Worm (Caenorhabditis elegans) whole organism, L4 larva: ENCODE measurements around the gene M02E1.1.

Experiments
- F10B5.3 ChIP-seq: sonication (generic microtip); optimal IDR thresholded peaks from 2 replicates; lab custom pipeline; 2016; ENCODE audit warnings: mild to moderate bottlenecking, missing genetic modification characterization, missing compliant biosample characterization
- F26F4.8 ChIP-seq: fragments of 200-800 bp; sonication (Bioruptor generic); conservative IDR thresholded peaks from 2 replicates; pipeline ENCODE4 v1.3.6; 2022; ENCODE audit warnings: missing genetic modification characterization, missing compliant biosample characterization
- F49E8.2 ChIP-seq: sonication (generic microtip); optimal IDR thresholded peaks from 2 replicates; lab custom pipeline; 2016; ENCODE audit warnings: missing compliant biosample characterization, mild to moderate bottlenecking, missing genetic modification characterization, borderline replicate concordance
- R02D3.7 ChIP-seq: fragments of 150-350 bp; sonication (generic microtip); optimal IDR thresholded peaks from 3 replicates; lab custom pipeline; 2014; ENCODE audit warnings: missing biosample characterization, missing genetic modification characterization
- T20F7.1 ChIP-seq: fragments of 200-800 bp; sonication (Bioruptor generic); optimal IDR thresholded peaks from 2 replicates; lab custom pipeline; 2018; ENCODE audit warnings: mild to moderate bottlenecking, missing genetic modification characterization, missing compliant biosample characterization
- Y48G9A.11 ChIP-seq: fragments of 200-800 bp; sonication (Bioruptor generic); IDR thresholded peaks from 2 replicates; pipeline ENCODE4 v1.3.6; 2022; ENCODE audit warnings: missing genetic modification reagents, missing genetic modification characterization, missing compliant biosample characterization
- Y75B8A.6 ChIP-seq: fragments of 200-800 bp; sonication (Bioruptor generic); IDR thresholded peaks from 2 replicates; pipeline ENCODE4 v1.3.6; 2022; ENCODE audit warnings: missing genetic modification reagents, missing genetic modification characterization, missing compliant biosample characterization
- ZK546.5 ChIP-seq, 2 experiments: sonication (generic microtip); optimal IDR thresholded peaks; 2 replicates each; lab custom pipeline; 2017; ENCODE audit warnings: missing biosample characterization in 2 of 2, missing genetic modification characterization in 2 of 2
- arid-1 ChIP-seq: fragments of 200-800 bp; sonication (Bioruptor generic); conservative IDR thresholded peaks from 2 replicates; pipeline ENCODE4 v1.3.6; 2022; ENCODE audit warnings: missing genetic modification reagents, missing genetic modification characterization, missing compliant biosample characterization
- attf-4 ChIP-seq: sonication (generic microtip); optimal IDR thresholded peaks from 3 replicates; lab custom pipeline; 2017; ENCODE audit warnings: missing biosample characterization, missing genetic modification characterization
- ceh-20 ChIP-seq: fragments of 200-800 bp; sonication (Bioruptor generic); IDR thresholded peaks from 2 replicates; pipeline ENCODE4 v1.3.6; 2022; ENCODE audit warnings: missing genetic modification reagents, missing genetic modification characterization, missing compliant biosample characterization
- ceh-28 ChIP-seq: fragments of 150-350 bp; optimal IDR thresholded peaks from 2 replicates; lab custom pipeline; 2014; ENCODE audit warnings: missing biosample characterization, missing genetic modification reagents, missing genetic modification characterization
- ceh-44 ChIP-seq: fragments of 200-800 bp; sonication (Bioruptor generic); IDR thresholded peaks from 2 replicates; pipeline ENCODE4 v1.3.6; 2022; ENCODE audit warnings: missing genetic modification reagents, missing genetic modification characterization, missing compliant biosample characterization
- ceh-82 ChIP-seq: sonication (generic microtip); optimal IDR thresholded peaks from 2 replicates; lab custom pipeline; 2017; ENCODE audit warnings: missing biosample characterization, missing genetic modification characterization
- ces-1 ChIP-seq: fragments of 150-350 bp; sonication (generic microtip); optimal IDR thresholded peaks from 4 replicates; lab custom pipeline; 2014; ENCODE audit warnings: missing biosample characterization, missing genetic modification reagents, missing genetic modification characterization
- cey-2 ChIP-seq: sonication (generic microtip); optimal IDR thresholded peaks from 3 replicates; lab custom pipeline; 2017; ENCODE audit warnings: missing genetic modification characterization, mild to moderate bottlenecking, missing compliant biosample characterization, antibody characterized with exemption, borderline replicate concordance; ENCODE audit not compliant: insufficient read depth
- daf-12 ChIP-seq: fragments of 150-350 bp; optimal IDR thresholded peaks from 2 replicates; lab custom pipeline; 2014; ENCODE audit warnings: missing biosample characterization, missing genetic modification reagents, missing genetic modification characterization
- dmd-6 ChIP-seq: fragments of 200-800 bp; sonication (Bioruptor generic); IDR thresholded peaks from 2 replicates; pipeline ENCODE4 v1.3.6; 2022; ENCODE audit warnings: missing genetic modification reagents, missing genetic modification characterization, missing compliant biosample characterization
- dmd-9 ChIP-seq: fragments of 200-800 bp; sonication (Bioruptor generic); IDR thresholded peaks from 2 replicates; pipeline ENCODE4 v1.3.6; 2022; ENCODE audit warnings: missing genetic modification reagents, missing genetic modification characterization, missing compliant biosample characterization
- duxl-1 ChIP-seq: sonication (generic microtip); optimal IDR thresholded peaks from 2 replicates; lab custom pipeline; 2016; ENCODE audit warnings: mild to moderate bottlenecking, missing genetic modification characterization, moderate library complexity, missing compliant biosample characterization; ENCODE audit not compliant: poor library complexity
- dve-1 ChIP-seq: sonication (generic microtip); optimal IDR thresholded peaks from 2 replicates; lab custom pipeline; 2017; ENCODE audit warnings: antibody characterized with exemption, mild to moderate bottlenecking, missing genetic modification characterization, missing compliant biosample characterization; ENCODE audit not compliant: insufficient read depth
- egl-27 ChIP-seq: sonication (generic microtip); optimal IDR thresholded peaks from 3 replicates; lab custom pipeline; 2017; ENCODE audit warnings: missing biosample characterization, missing genetic modification reagents, missing genetic modification characterization
- hif-1 ChIP-seq, 2 experiments: sonication (generic microtip); optimal IDR thresholded peaks; 2 replicates each; lab custom pipeline; 2016 to 2017; ENCODE audit warnings: missing compliant biosample characterization in 2 of 2, missing genetic modification characterization in 2 of 2, missing genetic modification reagents in 2 of 2, missing genotype in 2 of 2, mild to moderate bottlenecking in 1 of 2
- hmg-1.1 ChIP-seq: fragments of 200-800 bp; sonication (Bioruptor generic); IDR thresholded peaks from 2 replicates; pipeline ENCODE4 v1.3.6; 2022; ENCODE audit warnings: missing genetic modification reagents, missing genetic modification characterization, missing compliant biosample characterization
- lim-7 ChIP-seq: fragments of 200-800 bp; sonication (Bioruptor generic); IDR thresholded peaks from 2 replicates; pipeline ENCODE4 v1.3.6; 2022; ENCODE audit warnings: missing genetic modification characterization, missing compliant biosample characterization
- lin-1 ChIP-seq: fragments of 200-800 bp; sonication (Bioruptor generic); IDR thresholded peaks from 2 replicates; pipeline ENCODE4 v1.3.6; 2022; ENCODE audit warnings: missing genetic modification reagents, missing genetic modification characterization, missing compliant biosample characterization
- lin-15B ChIP-seq: fragments of 150-350 bp; sonication (generic microtip); optimal IDR thresholded peaks from 3 replicates; lab custom pipeline; 2014; ENCODE audit warnings: missing biosample characterization, missing genetic modification characterization
- lin-39 ChIP-seq: fragments of 150-350 bp; optimal IDR thresholded peaks from 2 replicates; lab custom pipeline; 2014; ENCODE audit warnings: missing biosample characterization, missing genetic modification reagents, missing genetic modification characterization
- madf-5 ChIP-seq, 2 experiments: fragments of 200-800 bp; sonication (Bioruptor generic); IDR thresholded peaks; 2 replicates each; pipeline ENCODE4 v1.3.6; 2022; ENCODE audit warnings: missing compliant biosample characterization in 2 of 2, missing genetic modification characterization in 2 of 2
- madf-9 ChIP-seq: fragments of 200-800 bp; sonication (Bioruptor generic); conservative IDR thresholded peaks from 2 replicates; pipeline ENCODE4 v1.3.6; 2022; ENCODE audit warnings: missing genetic modification reagents, missing genetic modification characterization, missing compliant biosample characterization
- mdt-29 ChIP-seq: fragments of 200-800 bp; sonication (Bioruptor generic); IDR thresholded peaks from 2 replicates; pipeline ENCODE4 v1.3.6; 2022; ENCODE audit warnings: missing genetic modification reagents, missing genetic modification characterization, missing compliant biosample characterization
- nhr-102 ChIP-seq: sonication (generic microtip); optimal IDR thresholded peaks from 2 replicates; lab custom pipeline; 2016; ENCODE audit warnings: mild to moderate bottlenecking, missing genetic modification characterization, moderate library complexity, missing compliant biosample characterization
- nhr-111 ChIP-seq: fragments of 200-800 bp; sonication (Bioruptor generic); optimal IDR thresholded peaks from 2 replicates; lab custom pipeline; 2018; ENCODE audit warnings: mild to moderate bottlenecking, missing genetic modification characterization, missing compliant biosample characterization
- nhr-28 ChIP-seq: fragments of 150-350 bp; optimal IDR thresholded peaks from 2 replicates; lab custom pipeline; 2014; ENCODE audit warnings: missing biosample characterization, missing genetic modification characterization
- nhr-42 ChIP-seq: fragments of 200-800 bp; sonication (Bioruptor generic); IDR thresholded peaks from 2 replicates; pipeline ENCODE4 v1.3.6; 2022; ENCODE audit warnings: missing genetic modification characterization, missing compliant biosample characterization
- nhr-48 ChIP-seq: sonication (generic microtip); optimal IDR thresholded peaks from 2 replicates; lab custom pipeline; 2016; ENCODE audit warnings: mild to moderate bottlenecking, missing genetic modification characterization, missing compliant biosample characterization
- nhr-76 ChIP-seq: fragments of 150-350 bp; optimal IDR thresholded peaks from 2 replicates; lab custom pipeline; 2014; ENCODE audit warnings: missing biosample characterization, missing genetic modification characterization
- nhr-77 ChIP-seq: fragments of 150-350 bp; optimal IDR thresholded peaks from 2 replicates; lab custom pipeline; 2014; ENCODE audit warnings: missing biosample characterization, missing genetic modification characterization
- rbr-2 ChIP-seq: sonication (generic microtip); optimal IDR thresholded peaks from 2 replicates; lab custom pipeline; 2016; ENCODE audit warnings: missing genotype, missing genetic modification characterization, missing compliant biosample characterization
- saeg-2 ChIP-seq: fragments of 200-800 bp; sonication (Bioruptor generic); IDR thresholded peaks from 2 replicates; pipeline ENCODE4 v1.3.6; 2022; ENCODE audit warnings: missing genetic modification reagents, missing genetic modification characterization, missing compliant biosample characterization
- set-16 ChIP-seq: fragments of 200-800 bp; sonication (Bioruptor generic); IDR thresholded peaks from 2 replicates; pipeline ENCODE4 v1.3.6; 2022; ENCODE audit warnings: missing genetic modification reagents, missing genetic modification characterization, missing compliant biosample characterization
- skn-1 ChIP-seq: fragments of 150-350 bp; optimal IDR thresholded peaks from 2 replicates; lab custom pipeline; 2014; ENCODE audit warnings: missing biosample characterization, missing genetic modification characterization
- snpc-4 ChIP-seq: fragments of 150-350 bp; optimal IDR thresholded peaks from 2 replicates; lab custom pipeline; 2014; ENCODE audit warnings: missing biosample characterization, missing genetic modification characterization
- tra-1 ChIP-seq: fragments of 200-800 bp; sonication (Bioruptor generic); IDR thresholded peaks from 2 replicates; pipeline ENCODE4 v1.3.6; 2022; ENCODE audit warnings: missing genetic modification reagents, missing genetic modification characterization, missing compliant biosample characterization
- unc-62 ChIP-seq, 3 experiments: fragments of 150-350 bp in 1 of 3; sonication (generic microtip); optimal IDR thresholded peaks in 2 of 3; peaks in 1 of 3; 1 replicate in 1 of 3; 2 replicates in 2 of 3; lab custom pipeline; 2014 to 2017; ENCODE audit warnings: missing biosample characterization in 3 of 3, missing genetic modification characterization in 3 of 3, missing genetic modification reagents in 3 of 3, missing genotype in 1 of 3
- zfp-2 ChIP-seq: sonication (generic microtip); optimal IDR thresholded peaks from 2 replicates; lab custom pipeline; 2016; ENCODE audit warnings: mild to moderate bottlenecking, missing genetic modification characterization, missing compliant biosample characterization
- zip-2 ChIP-seq: fragments of 150-350 bp; optimal IDR thresholded peaks from 2 replicates; lab custom pipeline; 2014; ENCODE audit warnings: missing biosample characterization, missing genetic modification characterization
- ztf-7 ChIP-seq: fragments of 150-350 bp; optimal IDR thresholded peaks from 2 replicates; lab custom pipeline; 2014; ENCODE audit warnings: missing biosample characterization, missing genetic modification characterization

The M02E1.1 gene

DNA sequence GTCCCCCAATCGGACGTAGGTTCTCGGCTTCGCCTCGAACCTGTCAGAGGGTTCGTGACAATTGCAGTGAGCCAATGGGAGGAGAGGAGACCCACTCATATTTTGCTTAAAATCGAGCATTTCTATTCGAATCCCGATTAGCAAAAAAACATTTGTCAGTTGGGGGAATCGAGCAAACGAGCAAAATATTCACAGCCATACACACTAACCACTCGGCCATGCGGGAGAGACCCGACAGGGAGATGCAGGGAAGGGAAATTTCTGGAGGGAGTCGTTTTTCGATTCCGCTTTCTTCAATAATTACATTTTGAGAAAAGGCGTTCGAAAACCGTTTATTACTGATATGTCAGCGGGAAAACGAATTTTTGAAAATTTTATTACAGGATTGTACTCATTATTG lies 25.5 kb downstream of the M02E1.1 start (continued):
- peak; percentile 74 for TF ChIP-seq lin-1 (GFP tag; lab: Robert Waterston, UW)
- TF ChIP-seq, all 104 proteins: peak for 33; not testable (repeated sequence) for 71

DNA sequence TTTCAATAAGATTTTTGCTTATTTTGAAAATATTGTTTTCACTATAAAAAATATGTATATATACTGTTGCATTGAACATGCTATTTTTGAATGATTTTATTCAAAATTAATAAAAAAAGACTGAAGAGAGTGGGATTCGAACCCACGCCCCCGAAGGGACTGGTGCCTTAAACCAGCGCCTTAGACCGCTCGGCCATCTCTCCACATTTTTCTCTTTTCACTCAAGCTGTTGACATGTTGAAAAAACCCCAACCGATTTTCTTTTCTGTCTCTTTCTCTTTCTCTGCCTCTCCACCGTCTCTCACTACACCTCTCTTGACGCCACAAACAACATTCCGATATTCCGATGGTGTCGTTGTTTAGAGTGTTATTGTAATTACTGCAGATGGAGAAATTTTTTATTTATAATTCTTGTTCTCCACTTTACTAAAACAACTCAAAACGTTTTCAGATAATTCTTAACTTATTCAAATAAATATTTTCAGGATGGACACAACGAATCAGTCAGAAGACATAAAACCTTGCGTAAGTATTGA lies 27.3 kb downstream of the M02E1.1 start, which contains the start of gene sor-3:
Gene sor-3, plus strand, starts transcription at position 486 of the 536 bp plus-strand sequence.
- peak; percentile 90 for TF ChIP-seq nhr-42 (GFP tag; lab: Robert Waterston, UW)
- no peak for TF ChIP-seq ZK546.5 (tag; optimal IDR thresholded peaks at IDR 0.05; lab: Kevin White, UChicago)
- no peak for TF ChIP-seq ceh-28
- no peak for TF ChIP-seq attf-4 (tag; lab: Kevin White, UChicago)
- TF ChIP-seq snpc-4 (tag; lab: Kevin White, UChicago) = no peak
- peak; percentile 58 for TF ChIP-seq zfp-2
- peak; percentile 81 for TF ChIP-seq tra-1 (GFP tag; lab: Robert Waterston, UW)
- TF ChIP-seq skn-1 (tag; lab: Kevin White, UChicago) = no peak
- TF ChIP-seq duxl-1 (tag; lab: Kevin White, UChicago) = peak; percentile 85
- TF ChIP-seq ceh-20 (GFP tag; lab: Robert Waterston, UW) = peak; percentile 74
- TF ChIP-seq nhr-111 (GFP tag; lab: Kevin White, UChicago) = peak; percentile 74
- TF ChIP-seq hmg-1.1 (GFP tag; lab: Robert Waterston, UW) = peak; percentile 97
- TF ChIP-seq F10B5.3 (tag; lab: Kevin White, UChicago) = peak; percentile 70
- peak; percentile 64; the same call in 1 of the 2 replicates for TF ChIP-seq saeg-2 (GFP tag; lab: Robert Waterston, UW)
- peak; percentile 28 for TF ChIP-seq zip-2 (tag; lab: Kevin White, UChicago)
- TF ChIP-seq lin-15B = no peak
- peak; percentile 82 for TF ChIP-seq nhr-77 (tag; lab: Kevin White, UChicago)
- no peak for TF ChIP-seq lin-39
- 0 out of 2 replicates have a peak, but pooled peaks have one; percentile 9 for TF ChIP-seq mdt-29
- TF ChIP-seq arid-1 (GFP tag; lab: Robert Waterston, UW) = peak; percentile 91
- peak; percentile 58 for TF ChIP-seq Y48G9A.11 (GFP tag; lab: Robert Waterston, UW)
- TF ChIP-seq daf-12 (tag; lab: Kevin White, UChicago) = no peak
- TF ChIP-seq T20F7.1 (GFP tag; lab: Kevin White, UChicago) = peak; percentile 89
- TF ChIP-seq ztf-7 (tag; lab: Kevin White, UChicago) = peak; percentile 71
- TF ChIP-seq nhr-102 (tag; lab: Kevin White, UChicago) = no peak
- peak; percentile 79; the same call in 1 of the 2 replicates for TF ChIP-seq dmd-9 (GFP tag; lab: Robert Waterston, UW)
- peak; percentile 91 to 97; a peak in 3 of 4 replicates for TF ChIP-seq madf-5 (GFP tag; IDR thresholded peaks at IDR 0.05; lab: Robert Waterston, UW)
- no peak for TF ChIP-seq ceh-82 (tag; lab: Kevin White, UChicago)
- TF ChIP-seq nhr-48 (tag; lab: Kevin White, UChicago) = peak; percentile 65
- peak; percentile 85 for TF ChIP-seq nhr-28 (tag; lab: Kevin White, UChicago)
- TF ChIP-seq ces-1 = peak; percentile 43
- no peak for TF ChIP-seq nhr-76 (tag; lab: Kevin White, UChicago)
- peak; percentile 80 for TF ChIP-seq ceh-44 (GFP tag; lab: Robert Waterston, UW)
- TF ChIP-seq R02D3.7 (tag; lab: Kevin White, UChicago) = no peak
- peak; percentile 86 for TF ChIP-seq dve-1 (tag; lab: Kevin White, UChicago)
- TF ChIP-seq egl-27 (tag; lab: Kevin White, UChicago) = no peak
- no peak for TF ChIP-seq rbr-2 (tag; lab: Kevin White, UChicago)
- peak; percentile 29 for TF ChIP-seq F49E8.2 (tag; lab: Kevin White, UChicago)
- peak; percentile 70 for TF ChIP-seq Y75B8A.6 (GFP tag; lab: Robert Waterston, UW)
- peak; percentile 91 for TF ChIP-seq F26F4.8 (GFP tag; lab: Robert Waterston, UW)
- TF ChIP-seq cey-2 (tag; lab: Kevin White, UChicago) = no peak
- peak; percentile 77 for TF ChIP-seq dmd-6 (GFP tag; lab: Robert Waterston, UW)
- peak; percentile 92 for TF ChIP-seq lim-7 (GFP tag; lab: Robert Waterston, UW)
- TF ChIP-seq madf-9 (GFP tag; lab: Robert Waterston, UW) = peak; percentile 86
- peak in 1 of 2 experiments; percentile 74 for TF ChIP-seq hif-1 (tag; optimal IDR thresholded peaks at IDR 0.05; lab: Kevin White, UChicago)
- TF ChIP-seq set-16 (GFP tag; lab: Robert Waterston, UW) = no peak
- no peak for TF ChIP-seq unc-62 (GFP tag; optimal IDR thresholded peaks at IDR 0.05 in 1 of 2; lab: Kevin White, UChicago)
- no peak for TF ChIP-seq unc-62 (tag; optimal IDR thresholded peaks at IDR 0.05; lab: Kevin White, UChicago)
